Worm (Caenorhabditis elegans): Measurements from ENCODE around the gene ceh-93.
"Not testable (repeated sequence)": the region's sequence is repeated elsewhere in the genome, so short reads cannot be mapped to it uniquely, and the experiment has no call there.

The ceh-93 gene

ce11 chrX:348141-348540 is 40.5 kb downstream of the ceh-93 start (continued):
- no peak for TF ChIP-seq fax-1 (tag; optimal IDR thresholded peaks at IDR 0.05)
- no peak for TF ChIP-seq unc-86 (tag; optimal IDR thresholded peaks at IDR 0.05)
- no peak for TF ChIP-seq F13H6.1 (tag; optimal IDR thresholded peaks at IDR 0.05)
- TF ChIP-seq sox-4 (tag; optimal IDR thresholded peaks at IDR 0.05): no peak
- TF ChIP-seq che-1 (tag; optimal IDR thresholded peaks at IDR 0.05): no peak
- TF ChIP-seq pros-1 (tag; optimal IDR thresholded peaks at IDR 0.05): no peak
- no peak for TF ChIP-seq Y22D7AL.16 (tag; optimal IDR thresholded peaks at IDR 0.05)

ce11 chrX:347117-347516 is 41.5 kb downstream of the ceh-93 start, which contains the start of gene C04E7.3:
TSS of gene C04E7.3 (minus strand) at chrX:347217.
- TF ChIP-seq K02D7.2, che-1, Y22D7AL.16 (tag; optimal IDR thresholded peaks at IDR 0.05): not testable (repeated sequence)

- TF ChIP-seq unc-42 (tag; optimal IDR thresholded peaks at IDR 0.05): no peak
- TF ChIP-seq dve-1 (tag; optimal IDR thresholded peaks at IDR 0.05): no peak
- no peak for TF ChIP-seq eyg-1 (tag; optimal IDR thresholded peaks at IDR 0.05)
- no peak for TF ChIP-seq ceh-19 (GFP tag; optimal IDR thresholded peaks at IDR 0.05)
- TF ChIP-seq pat-9 (tag; optimal IDR thresholded peaks at IDR 0.05): no peak
- no peak for TF ChIP-seq C38D4.7 (GFP tag; optimal IDR thresholded peaks at IDR 0.05)
- no peak for TF ChIP-seq madf-2 (tag; optimal IDR thresholded peaks at IDR 0.05)
- no peak for TF ChIP-seq ceh-22 (tag; optimal IDR thresholded peaks at IDR 0.05)
- no peak for TF ChIP-seq tbx-2 (tag; optimal IDR thresholded peaks at IDR 0.05)
- TF ChIP-seq ztf-16 (tag; optimal IDR thresholded peaks at IDR 0.05): no peak
- TF ChIP-seq ahr-1 (tag; optimal IDR thresholded peaks at IDR 0.05): no peak
- TF ChIP-seq tbx-7 (tag; optimal IDR thresholded peaks at IDR 0.05): no peak
- no peak for TF ChIP-seq pqm-1 (tag; optimal IDR thresholded peaks at IDR 0.05)
- TF ChIP-seq fkh-6 (tag; optimal IDR thresholded peaks at IDR 0.05): no peak
- TF ChIP-seq ceh-18 (tag; optimal IDR thresholded peaks at IDR 0.05): no peak
- no peak for TF ChIP-seq npax-4 (tag; optimal IDR thresholded peaks at IDR 0.05)
These were observed 44.8 kb downstream of the ceh-93 start for ce11 chrX:343822-344221.

ce11 chrX:334452-334851 is 54.1 kb downstream of the ceh-93 start:
- TF ChIP-seq ama-1 (optimal IDR thresholded peaks at IDR 0.05): no peak
- no peak for TF ChIP-seq mec-3 (tag; optimal IDR thresholded peaks at IDR 0.05; ENCODE audit: borderline replicate concordance)

All from whole organism, late embryonic.